Worm (Caenorhabditis elegans) whole organism, L2 larva: Measurements from ENCODE around the gene ZK402.1.
"Not testable (repeated sequence)": the region's sequence is repeated elsewhere in the genome, so short reads cannot be mapped to it uniquely, and the experiment has no call there.

Source experiments
- C34F6.9 ChIP-seq: fragments of 150-350 bp; optimal IDR thresholded peaks from 2 replicates; lab custom pipeline; 2014; ENCODE audit warnings: missing biosample characterization, missing genetic modification characterization
- Y55F3AM.14 ChIP-seq: fragments of 200-800 bp; sonication (Bioruptor generic); optimal IDR thresholded peaks from 2 replicates; lab custom pipeline; 2018; ENCODE audit warnings: mild to moderate bottlenecking, missing genetic modification characterization, missing compliant biosample characterization
- ZK546.5 ChIP-seq: sonication (generic microtip); optimal IDR thresholded peaks from 2 replicates; lab custom pipeline; 2017; ENCODE audit warnings: missing biosample characterization, missing genetic modification characterization
- alr-1 ChIP-seq: fragments of 150-350 bp; optimal IDR thresholded peaks from 2 replicates; lab custom pipeline; 2014; ENCODE audit warnings: missing biosample characterization, missing genetic modification characterization
- aly-2 ChIP-seq: fragments of 150-350 bp; optimal IDR thresholded peaks from 2 replicates; lab custom pipeline; 2014; ENCODE audit warnings: missing biosample characterization, missing genetic modification characterization
- ama-1 ChIP-seq: fragments of 150-350 bp; optimal IDR thresholded peaks from 2 replicates; lab custom pipeline; 2018; ENCODE audit warnings: inconsistent platforms
- blmp-1 ChIP-seq: sonication (generic microtip); optimal IDR thresholded peaks from 2 replicates; lab custom pipeline; 2017; ENCODE audit warnings: missing genetic modification characterization, mild to moderate bottlenecking, missing compliant biosample characterization, antibody characterized with exemption, moderate library complexity; ENCODE audit not compliant: insufficient read depth
- ceh-82 ChIP-seq: fragments of 150-350 bp; optimal IDR thresholded peaks from 2 replicates; lab custom pipeline; 2014; ENCODE audit warnings: missing biosample characterization, missing genetic modification characterization
- crh-2 ChIP-seq: sonication (generic microtip); optimal IDR thresholded peaks from 2 replicates; lab custom pipeline; 2017; ENCODE audit warnings: missing biosample characterization, missing genetic modification characterization
- fos-1 ChIP-seq: fragments of 150-350 bp; optimal IDR thresholded peaks from 2 replicates; lab custom pipeline; 2014; ENCODE audit warnings: missing biosample characterization, missing genetic modification characterization
- gmeb-1 ChIP-seq: fragments of 150-350 bp; optimal IDR thresholded peaks from 2 replicates; lab custom pipeline; 2014; ENCODE audit warnings: missing biosample characterization, missing genetic modification characterization
- lin-11 ChIP-seq: fragments of 150-350 bp; sonication (generic microtip); optimal IDR thresholded peaks from 2 replicates; lab custom pipeline; 2014; ENCODE audit warnings: missing biosample characterization, missing genetic modification characterization, inconsistent platforms, mixed read lengths
- lin-39 ChIP-seq: fragments of 150-350 bp; optimal IDR thresholded peaks from 2 replicates; lab custom pipeline; 2014; ENCODE audit warnings: missing biosample characterization, missing genetic modification reagents, missing genetic modification characterization
- lsy-2 ChIP-seq, 2 experiments: fragments of 150-350 bp in 1 of 2; sonication (generic microtip) in 1 of 2; optimal IDR thresholded peaks; 2 replicates each; lab custom pipeline; 2014 to 2017; ENCODE audit warnings: missing biosample characterization in 2 of 2, missing genetic modification characterization in 2 of 2
- mab-5 ChIP-seq: fragments of 150-350 bp; optimal IDR thresholded peaks from 2 replicates; lab custom pipeline; 2014; ENCODE audit warnings: missing biosample characterization, missing genetic modification characterization
- mbf-1 ChIP-seq: sonication (generic microtip); optimal IDR thresholded peaks from 2 replicates; lab custom pipeline; 2017; ENCODE audit warnings: missing biosample characterization, missing genetic modification characterization
- mdl-1 ChIP-seq, 2 experiments: fragments of 150-350 bp in 1 of 2; sonication (generic microtip) in 1 of 2; optimal IDR thresholded peaks; 2 replicates each; lab custom pipeline; 2017; ENCODE audit warnings: missing biosample characterization in 2 of 2, missing genetic modification characterization in 2 of 2
- nhr-10 ChIP-seq: sonication (generic microtip); optimal IDR thresholded peaks from 2 replicates; lab custom pipeline; 2017; ENCODE audit warnings: missing biosample characterization, missing genetic modification characterization
- nhr-11 ChIP-seq: fragments of 150-350 bp; optimal IDR thresholded peaks from 2 replicates; lab custom pipeline; 2014; ENCODE audit warnings: missing biosample characterization, missing genetic modification characterization
- nhr-129 ChIP-seq: fragments of 150-350 bp; optimal IDR thresholded peaks from 2 replicates; lab custom pipeline; 2014; ENCODE audit warnings: missing biosample characterization, missing genetic modification characterization
- nhr-237 ChIP-seq: fragments of 150-350 bp; optimal IDR thresholded peaks from 2 replicates; lab custom pipeline; 2014; ENCODE audit warnings: missing biosample characterization, missing genetic modification characterization
- nhr-6 ChIP-seq: fragments of 150-350 bp; optimal IDR thresholded peaks from 2 replicates; lab custom pipeline; 2014; ENCODE audit warnings: missing biosample characterization, missing genetic modification characterization
- peb-1 ChIP-seq: fragments of 150-350 bp; optimal IDR thresholded peaks from 2 replicates; lab custom pipeline; 2014; ENCODE audit warnings: missing biosample characterization, missing genetic modification characterization
- sem-4 ChIP-seq: fragments of 150-350 bp; optimal IDR thresholded peaks from 2 replicates; lab custom pipeline; 2014; ENCODE audit warnings: missing biosample characterization, missing genetic modification reagents, missing genetic modification characterization
- skn-1 ChIP-seq: sonication (generic microtip); optimal IDR thresholded peaks from 2 replicates; lab custom pipeline; 2017; ENCODE audit warnings: missing biosample characterization, missing genetic modification characterization
- sma-3 ChIP-seq: sonication (generic microtip); optimal IDR thresholded peaks from 2 replicates; lab custom pipeline; 2016; ENCODE audit warnings: missing genetic modification reagents, missing genetic modification characterization, missing compliant biosample characterization
- sma-9 ChIP-seq, 2 experiments: fragments of 150-350 bp in 1 of 2; sonication (generic microtip) in 1 of 2; optimal IDR thresholded peaks; 2 replicates each; lab custom pipeline; 2014 to 2016; ENCODE audit warnings: missing genetic modification characterization in 2 of 2, mild to moderate bottlenecking in 1 of 2, missing biosample characterization in 1 of 2, missing compliant biosample characterization in 1 of 2, missing genetic modification reagents in 1 of 2, moderate library complexity in 1 of 2
- snpc-4 ChIP-seq: fragments of 150-350 bp; optimal IDR thresholded peaks from 2 replicates; lab custom pipeline; 2014; ENCODE audit warnings: missing biosample characterization, missing genetic modification characterization
- unc-55 ChIP-seq: fragments of 150-350 bp; sonication (generic microtip); optimal IDR thresholded peaks from 3 replicates; lab custom pipeline; 2014; ENCODE audit warnings: missing biosample characterization, missing genetic modification reagents, missing genetic modification characterization
- unc-62 ChIP-seq: fragments of 150-350 bp; optimal IDR thresholded peaks from 2 replicates; lab custom pipeline; 2014; ENCODE audit warnings: missing biosample characterization, missing genetic modification reagents, missing genetic modification characterization
- ztf-1 ChIP-seq: fragments of 200-800 bp; sonication (Bioruptor generic); conservative IDR thresholded peaks from 2 replicates; pipeline ENCODE4 v1.3.6; 2022; ENCODE audit warnings: missing genetic modification characterization, missing compliant biosample characterization
- ztf-11 ChIP-seq: sonication (generic microtip); optimal IDR thresholded peaks from 2 replicates; lab custom pipeline; 2017; ENCODE audit warnings: missing biosample characterization, missing genetic modification characterization

The ZK402.1 gene

ce11 chrX:1397516-1397915 lies 6.6 kb upstream of the ZK402.1 start, which contains the start of gene H39E20.1:
H39E20.1 (minus strand) TSS chrX:1397616.
- TF ChIP-seq ztf-11 (tag; lab: Kevin White, UChicago) (no peak), ama-1 (lab: Kevin White, UChicago) (no peak), snpc-4 (tag; lab: Kevin White, UChicago) (no peak), ztf-1 (GFP tag; lab: Robert Waterston, UW) (no peak), ceh-82 (no peak), blmp-1 (no peak)

ce11 chrX:1401259-1401658 lies 2.8 kb upstream of the ZK402.1 start, which contains the start of gene ZK402.5:
ZK402.5 (minus strand) TSS chrX:1401359.
- no peak for TF ChIP-seq lin-11 (tag; lab: Kevin White, UChicago)
- TF ChIP-seq ZK546.5 (tag; lab: Kevin White, UChicago) = no peak
- no peak for TF ChIP-seq nhr-129 (tag; lab: Kevin White, UChicago)
- TF ChIP-seq nhr-237 = no peak
- TF ChIP-seq nhr-10 (tag; lab: Kevin White, UChicago) = no peak
- TF ChIP-seq unc-62 (GFP tag; lab: Kevin White, UChicago) = no peak
- TF ChIP-seq unc-55 (GFP tag; lab: Kevin White, UChicago) = no peak
- TF ChIP-seq alr-1 (tag; lab: Kevin White, UChicago) = no peak
- TF ChIP-seq mdl-1 (tag; optimal IDR thresholded peaks at IDR 0.05; lab: Kevin White, UChicago) = no peak
- TF ChIP-seq nhr-6 = no peak
- TF ChIP-seq gmeb-1 = no peak
- TF ChIP-seq ztf-11 (tag; lab: Kevin White, UChicago) = no peak
- TF ChIP-seq C34F6.9 = no peak
- TF ChIP-seq lin-39 (tag; lab: Kevin White, UChicago) = no peak
- no peak for TF ChIP-seq fos-1 (tag; lab: Kevin White, UChicago)
- TF ChIP-seq ztf-1 (GFP tag; lab: Robert Waterston, UW) = no peak
- no peak for TF ChIP-seq Y55F3AM.14 (GFP tag; lab: Kevin White, UChicago)
- TF ChIP-seq ceh-82 = no peak
- no peak for TF ChIP-seq aly-2 (tag; lab: Kevin White, UChicago)
- no peak for TF ChIP-seq mab-5

- not testable (repeated sequence) for TF ChIP-seq peb-1; aly-2 (tag; lab: Kevin White, UChicago); lsy-2 (tag; optimal IDR thresholded peaks at IDR 0.05; lab: Kevin White, UChicago)
Observed at ce11 chrX:1403444-1403843, 627 bp upstream of the ZK402.1 start, which contains the start of gene ZK402.2. ZK402.2 (plus strand) TSS chrX:1403744.

ce11 chrX:1409224-1409623 lies 5.2 kb downstream of the ZK402.1 start:
- TF ChIP-seq ztf-11 (tag; lab: Kevin White, UChicago) (no peak), crh-2 (tag; lab: Kevin White, UChicago) (no peak), nhr-237 (no peak), nhr-10 (tag; lab: Kevin White, UChicago) (no peak), lin-39 (tag; lab: Kevin White, UChicago) (no peak), skn-1 (tag; lab: Kevin White, UChicago) (no peak), ztf-1 (GFP tag; lab: Robert Waterston, UW) (no peak), sma-3 (GFP tag; lab: Kevin White, UChicago) (no peak), mbf-1 (no peak), sem-4 (tag; lab: Kevin White, UChicago) (no peak), sma-9 (GFP tag; optimal IDR thresholded peaks at IDR 0.05; lab: Kevin White, UChicago) (no peak), sma-9 (tag; optimal IDR thresholded peaks at IDR 0.05; lab: Kevin White, UChicago) (no peak)

- no peak for TF ChIP-seq nhr-11 (tag; lab: Kevin White, UChicago)
- TF ChIP-seq, all 48 proteins: peak for 0
Observed at ce11 chrX:1410552-1410951, 6.5 kb downstream of the ZK402.1 start, which contains the start of gene abu-2. abu-2 (minus strand) TSS chrX:1410652.

ce11 chrX:1412844-1413243 lies 8.8 kb downstream of the ZK402.1 start, which contains the start of gene srh-19:
srh-19 (plus strand) TSS chrX:1413144.
- TF ChIP-seq gmeb-1 = no peak
- no peak for TF ChIP-seq nhr-10 (tag; lab: Kevin White, UChicago)
- no peak for TF ChIP-seq lin-11 (tag; lab: Kevin White, UChicago)
